Worm (Caenorhabditis elegans): ENCODE data around the gene C25H3.10.
A peak's percentile ranks its signal among the peaks of the same experiment; 100 is the strongest.

The C25H3.10 gene

DNA sequence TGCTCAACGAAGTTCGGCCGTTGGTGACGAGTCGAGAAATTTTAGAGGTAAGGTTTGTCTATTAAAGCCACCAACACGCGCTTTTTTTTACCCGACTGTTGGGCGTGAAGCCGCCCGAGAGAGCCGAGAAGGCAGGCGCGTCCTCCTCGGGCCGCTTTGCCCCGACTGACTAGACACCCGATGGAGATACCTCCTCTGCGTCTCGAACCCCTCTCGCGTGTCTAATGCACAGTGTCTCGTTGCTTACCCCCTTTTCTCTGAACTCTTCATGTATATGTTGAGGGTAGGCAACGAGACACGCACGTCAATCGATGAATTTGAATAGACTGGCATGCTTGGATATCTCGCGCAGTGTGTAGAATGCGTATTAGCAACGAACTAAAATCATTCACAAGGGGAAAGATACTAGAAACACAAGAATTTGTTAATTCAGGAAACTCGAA lies 37.0 kb downstream of the C25H3.10 start (continued):
- TF ChIP-seq fkh-10 (GFP tag; optimal IDR thresholded peaks at IDR 0.05) = peak; percentile 66
- peak; percentile 31 for TF ChIP-seq F16B12.6 (tag; optimal IDR thresholded peaks at IDR 0.05)
- TF ChIP-seq tbx-2 (tag; optimal IDR thresholded peaks at IDR 0.05) = peak; percentile 81
- peak; percentile 34 to 62 (median 48) for TF ChIP-seq dpl-1 (GFP tag; optimal IDR thresholded peaks at IDR 0.05)
- TF ChIP-seq lsy-2 (tag; optimal IDR thresholded peaks at IDR 0.05) = peak; percentile 77 to 88
- TF ChIP-seq unc-30 (tag; optimal IDR thresholded peaks at IDR 0.05) = no peak
- no peak for TF ChIP-seq hlh-4 (tag; optimal IDR thresholded peaks at IDR 0.05)
- no peak for TF ChIP-seq pag-3 (tag; optimal IDR thresholded peaks at IDR 0.05; ENCODE audit: borderline replicate concordance, insufficient read depth)
- peak; percentile 67 for TF ChIP-seq ces-1 (GFP tag; optimal IDR thresholded peaks at IDR 0.05)
- peak; percentile 74 to 76 for TF ChIP-seq efl-1 (optimal IDR thresholded peaks at IDR 0.05)
- peak; percentile 54 to 93 for TF ChIP-seq efl-1 (GFP tag; optimal IDR thresholded peaks at IDR 0.05 in 1 of 2)
- TF ChIP-seq jun-1 (tag; optimal IDR thresholded peaks at IDR 0.05) = peak; percentile 62
- TF ChIP-seq aha-1 (tag; optimal IDR thresholded peaks at IDR 0.05) = no peak
- TF ChIP-seq hlh-17 (GFP tag; optimal IDR thresholded peaks at IDR 0.05; ENCODE audit: borderline replicate concordance) = no peak
- TF ChIP-seq ama-1 (optimal IDR thresholded peaks at IDR 0.05) = peak; percentile 99
- peak; percentile 58 for TF ChIP-seq snpc-4 (tag; optimal IDR thresholded peaks at IDR 0.05)
- TF ChIP-seq egl-27 (tag; optimal IDR thresholded peaks at IDR 0.05) = peak in 1 of 2 experiments; percentile 2
- no peak for TF ChIP-seq hpl-2 (GFP tag; optimal IDR thresholded peaks at IDR 0.05)
- TF ChIP-seq egl-13 (tag; optimal IDR thresholded peaks at IDR 0.05) = peak; percentile 78
- TF ChIP-seq Y116A8C.19 (tag; optimal IDR thresholded peaks at IDR 0.05; ENCODE audit: borderline replicate concordance) = no peak
- peak; percentile 83 for TF ChIP-seq nhr-77 (tag; optimal IDR thresholded peaks at IDR 0.05)
- no peak for TF ChIP-seq C34B4.2 (tag; optimal IDR thresholded peaks at IDR 0.05)
- TF ChIP-seq nhr-76 (tag; optimal IDR thresholded peaks at IDR 0.05) = peak; percentile 36
- TF ChIP-seq fkh-8 (tag; optimal IDR thresholded peaks at IDR 0.05) = peak; percentile 92
- peak in 1 of 2 experiments; percentile 53 for TF ChIP-seq mdl-1 (tag; optimal IDR thresholded peaks at IDR 0.05)
- TF ChIP-seq nhr-19 (GFP tag; conservative IDR thresholded peaks at IDR 0.05) = peak; percentile 84
- peak; percentile 25 for TF ChIP-seq nhr-11 (tag; optimal IDR thresholded peaks at IDR 0.05)
- TF ChIP-seq unc-98 (GFP tag; IDR thresholded peaks at IDR 0.05) = no peak
- peak; percentile 60 for TF ChIP-seq skn-1 (tag; optimal IDR thresholded peaks at IDR 0.05)
- peak; percentile 21 for TF ChIP-seq ceh-8 (GFP tag; optimal IDR thresholded peaks at IDR 0.05)
- peak; percentile 84 for TF ChIP-seq fos-1 (tag; optimal IDR thresholded peaks at IDR 0.05)
- no peak for TF ChIP-seq sptf-1 (tag; optimal IDR thresholded peaks at IDR 0.05)

ce11 chrII:5660736-5661734 lies 37.7 kb downstream of the C25H3.10 start, which contains the start of the genes ift-43 and mdt-26:
ift-43 (minus strand) TSS chrII:5660786.
mdt-26 (plus strand) TSS chrII:5661181.
- TF ChIP-seq nhr-76 (tag; optimal IDR thresholded peaks at IDR 0.05) (peak; percentile 44), skn-1 (tag; optimal IDR thresholded peaks at IDR 0.05) (peak; percentile 84), efl-1 (optimal IDR thresholded peaks at IDR 0.05) (peak; percentile 68 to 74), efl-1 (GFP tag; optimal IDR thresholded peaks at IDR 0.05 in 1 of 2) (peak; percentile 64 to 96), nhr-237 (tag; optimal IDR thresholded peaks at IDR 0.05) (peak; percentile 74), lin-13 (GFP tag; optimal IDR thresholded peaks at IDR 0.05) (peak; percentile 67), nhr-11 (tag; optimal IDR thresholded peaks at IDR 0.05) (peak; percentile 1), ets-5 (GFP tag; IDR thresholded peaks at IDR 0.05) (no peak), xbp-1 (tag; optimal IDR thresholded peaks at IDR 0.05) (peak; percentile 96), lin-35 (GFP tag; optimal IDR thresholded peaks at IDR 0.05) (peak; percentile 77 to 79), unc-30 (tag; optimal IDR thresholded peaks at IDR 0.05) (no peak), nhr-20 (tag; optimal IDR thresholded peaks at IDR 0.05) (peak; percentile 90), egl-27 (tag; optimal IDR thresholded peaks at IDR 0.05) (no peak), fos-1 (tag; optimal IDR thresholded peaks at IDR 0.05) (no peak), lin-14 (GFP tag; optimal IDR thresholded peaks at IDR 0.05) (peak; percentile 76), lin-15B (tag; optimal IDR thresholded peaks at IDR 0.05) (peak; percentile 67), ztf-11 (tag; optimal IDR thresholded peaks at IDR 0.05) (peak in 1 of 2 experiments; percentile 82), sox-4 (tag; optimal IDR thresholded peaks at IDR 0.05) (peak; percentile 77), mep-1 (tag; optimal IDR thresholded peaks at IDR 0.05) (peak; percentile 74), nhr-77 (tag; optimal IDR thresholded peaks at IDR 0.05) (peak; percentile 66), ces-1 (GFP tag; optimal IDR thresholded peaks at IDR 0.05) (no peak), zag-1 (tag; optimal IDR thresholded peaks at IDR 0.05) (no peak), ama-1 (optimal IDR thresholded peaks at IDR 0.05) (peak; percentile 99), nhr-47 (tag; optimal IDR thresholded peaks at IDR 0.05) (peak; percentile 94), nhr-85 (tag) (peak; percentile 87), tlp-1 (tag; optimal IDR thresholded peaks at IDR 0.05) (no peak), fkh-4 (tag; optimal IDR thresholded peaks at IDR 0.05; ENCODE audit: borderline replicate concordance) (peak; percentile 28), mdl-1 (tag; optimal IDR thresholded peaks at IDR 0.05) (peak in 1 of 2 experiments; percentile 78), tbx-2 (tag; optimal IDR thresholded peaks at IDR 0.05) (peak; percentile 92)

Data from whole organism, L1 larva.